Worm (Caenorhabditis elegans): ENCODE data around the gene col-120.

col-120 gene

ce11 chrIV:9210841-9211240 lies 50.7 kb downstream of the col-120 start:
- TF ChIP-seq efl-1 (optimal IDR thresholded peaks at IDR 0.05) (no peak), efl-1 (GFP tag; optimal IDR thresholded peaks at IDR 0.05 in 1 of 2) (peak in 1 of 2 experiments; percentile 63), xbp-1 (tag; optimal IDR thresholded peaks at IDR 0.05) (no peak), nhr-84 (tag; optimal IDR thresholded peaks at IDR 0.05) (no peak)
